Worm (Caenorhabditis elegans) whole organism, L3 larva: ENCODE results near the gene lec-10.

Experiments used
- ama-1 ChIP-seq: fragments of 150-350 bp; optimal IDR thresholded peaks from 2 replicates; lab custom pipeline; 2018
- ceh-16 ChIP-seq: sonication (generic microtip); optimal IDR thresholded peaks from 2 replicates; lab custom pipeline; 2017; ENCODE audit warnings: missing biosample characterization, missing genetic modification characterization
- egl-5 ChIP-seq: fragments of 150-350 bp; optimal IDR thresholded peaks from 2 replicates; lab custom pipeline; 2017; ENCODE audit warnings: missing biosample characterization, missing genetic modification reagents, missing genetic modification characterization, inconsistent platforms
- elt-1 ChIP-seq: fragments of 150-350 bp; optimal IDR thresholded peaks from 2 replicates; lab custom pipeline; 2014; ENCODE audit warnings: missing biosample characterization, missing genetic modification characterization
- jun-1 ChIP-seq: fragments of 150-350 bp; optimal IDR thresholded peaks from 2 replicates; lab custom pipeline; 2014; ENCODE audit warnings: missing biosample characterization, missing genetic modification reagents, missing genetic modification characterization
- nhr-237 ChIP-seq: fragments of 150-350 bp; optimal IDR thresholded peaks from 2 replicates; lab custom pipeline; 2014; ENCODE audit warnings: missing biosample characterization, missing genetic modification characterization
- pha-4 ChIP-seq: fragments of 150-350 bp; optimal IDR thresholded peaks from 2 replicates; lab custom pipeline; 2014; ENCODE audit warnings: missing biosample characterization, missing genetic modification reagents, missing genetic modification characterization
- unc-39 ChIP-seq: sonication (generic microtip); optimal IDR thresholded peaks from 4 replicates; lab custom pipeline; 2017; ENCODE audit warnings: missing biosample characterization, missing genetic modification characterization
- unc-62 ChIP-seq: fragments of 150-350 bp; sonication (generic microtip); optimal IDR thresholded peaks from 4 replicates; lab custom pipeline; 2014; ENCODE audit warnings: missing biosample characterization, missing genetic modification reagents, missing genetic modification characterization
- ztf-11 ChIP-seq: fragments of 150-350 bp; optimal IDR thresholded peaks from 2 replicates; lab custom pipeline; 2014; ENCODE audit warnings: missing biosample characterization, missing genetic modification characterization

- TF ChIP-seq unc-39 (tag; lab: Kevin White, UChicago) (no peak), nhr-237 (no peak), ztf-11 (tag; lab: Kevin White, UChicago) (no peak), egl-5 (tag; lab: Kevin White, UChicago) (no peak), unc-62 (no peak), pha-4 (no peak), elt-1 (no peak), ceh-16 (tag; lab: Kevin White, UChicago) (no peak), jun-1 (no peak), ama-1 (lab: Kevin White, UChicago) (no peak)
These were observed 24.7 kb downstream of the lec-10 start for ce11 chrV:6464238-6464637.
